Worm (Caenorhabditis elegans) whole organism, early embryonic: Measurements from ENCODE around the gene cdk-11.1.

Experiments used
- B0310.2 ChIP-seq: sonication (generic microtip); optimal IDR thresholded peaks from 2 replicates; lab custom pipeline; 2016; ENCODE audit warnings: mild to moderate bottlenecking, missing genetic modification characterization, missing compliant biosample characterization
- F13C5.2 ChIP-seq: sonication (generic microtip); optimal IDR thresholded peaks from 2 replicates; lab custom pipeline; 2017; ENCODE audit warnings: mild to moderate bottlenecking, missing genetic modification characterization, inconsistent platforms, missing compliant biosample characterization
- aly-1 ChIP-seq: sonication (generic microtip); optimal IDR thresholded peaks from 2 replicates; lab custom pipeline; 2016; ENCODE audit warnings: missing genetic modification characterization, missing compliant biosample characterization
- ama-1 ChIP-seq: fragments of 150-350 bp; optimal IDR thresholded peaks from 2 replicates; lab custom pipeline; 2014
- ceh-13 ChIP-seq: fragments of 200-800 bp; sonication (Bioruptor generic); optimal IDR thresholded peaks from 2 replicates; lab custom pipeline; 2018; ENCODE audit warnings: mild to moderate bottlenecking, missing genetic modification characterization, missing compliant biosample characterization
- ceh-36 ChIP-seq: sonication (generic microtip); optimal IDR thresholded peaks from 2 replicates; lab custom pipeline; 2016; ENCODE audit warnings: missing genetic modification characterization, inconsistent platforms, missing compliant biosample characterization
- ets-7 ChIP-seq: sonication (generic microtip); optimal IDR thresholded peaks from 2 replicates; lab custom pipeline; 2016; ENCODE audit warnings: missing genotype, missing genetic modification characterization, missing compliant biosample characterization
- flt-1 ChIP-seq: fragments of 200-800 bp; sonication (Bioruptor generic); IDR thresholded peaks from 2 replicates; pipeline ENCODE4 v1.3.6; 2022; ENCODE audit warnings: missing genetic modification characterization, missing compliant biosample characterization
- hmbx-1 ChIP-seq: sonication (generic microtip); optimal IDR thresholded peaks from 2 replicates; lab custom pipeline; 2016; ENCODE audit warnings: mild to moderate bottlenecking, missing genetic modification characterization, missing compliant biosample characterization
- hmg-4 ChIP-seq: fragments of 200-800 bp; sonication (Bioruptor generic); optimal IDR thresholded peaks from 2 replicates; lab custom pipeline; 2018; ENCODE audit warnings: mild to moderate bottlenecking, missing genetic modification characterization, missing compliant biosample characterization
- hnd-1 ChIP-seq: sonication (generic microtip); optimal IDR thresholded peaks from 2 replicates; lab custom pipeline; 2016; ENCODE audit warnings: missing genetic modification characterization, missing compliant biosample characterization
- pes-1 ChIP-seq: fragments of 200-800 bp; sonication (Bioruptor generic); IDR thresholded peaks from 2 replicates; pipeline ENCODE4 v1.3.6; 2022; ENCODE audit warnings: missing genetic modification reagents, missing genetic modification characterization, missing compliant biosample characterization
- scrt-1 ChIP-seq: fragments of 200-800 bp; sonication (Bioruptor generic); IDR thresholded peaks from 2 replicates; pipeline ENCODE4 v1.3.6; 2022; ENCODE audit warnings: missing genetic modification characterization, missing compliant biosample characterization
- sea-1 ChIP-seq: fragments of 200-800 bp; sonication (Bioruptor generic); conservative IDR thresholded peaks from 2 replicates; pipeline ENCODE4 v1.3.6; 2022; ENCODE audit warnings: missing genetic modification characterization, missing compliant biosample characterization
- tbx-11 ChIP-seq: fragments of 200-800 bp; sonication (Bioruptor generic); IDR thresholded peaks from 2 replicates; pipeline ENCODE4 v1.3.6; 2022; ENCODE audit warnings: missing genetic modification characterization, missing compliant biosample characterization
- tbx-37 ChIP-seq: fragments of 200-800 bp; sonication (Bioruptor generic); conservative IDR thresholded peaks from 2 replicates; pipeline ENCODE4 v1.3.6; 2022; ENCODE audit warnings: missing genetic modification reagents, missing genetic modification characterization, missing compliant biosample characterization
- tra-4 ChIP-seq: sonication (generic microtip); optimal IDR thresholded peaks from 2 replicates; lab custom pipeline; 2017; ENCODE audit warnings: missing genetic modification characterization, missing compliant biosample characterization

cdk-11.1 gene

DNA sequence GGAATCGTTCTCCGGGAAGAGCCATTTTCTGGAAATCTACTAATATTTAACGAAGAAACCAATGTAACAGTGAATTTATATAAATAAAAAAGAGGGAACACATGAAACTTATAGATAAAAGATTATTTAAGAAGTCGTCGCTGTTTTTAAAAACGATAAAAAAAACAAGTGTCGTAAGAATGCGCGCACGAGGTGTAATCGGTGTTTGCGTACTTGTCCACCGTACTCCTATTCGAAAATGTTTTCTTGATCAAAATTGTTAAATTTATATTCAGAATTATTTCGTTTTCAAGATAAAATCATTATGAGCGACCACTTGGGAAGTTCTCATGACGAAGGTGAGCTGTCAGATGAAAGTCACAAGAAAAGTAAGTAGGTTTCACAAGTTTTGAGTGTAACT is at the start of gene cdk-11.1, which contains the start of gene moa-2:
TSS of gene cdk-11.1 (plus strand) at position 227 of the 400 bp plus-strand sequence.
TSS of gene moa-2 (minus strand) at position 25 of the 400 bp plus-strand sequence.
- TF ChIP-seq sea-1 (GFP tag; lab: Robert Waterston, UW) (no peak), B0310.2 (tag; lab: Kevin White, UChicago) (no peak)

DNA sequence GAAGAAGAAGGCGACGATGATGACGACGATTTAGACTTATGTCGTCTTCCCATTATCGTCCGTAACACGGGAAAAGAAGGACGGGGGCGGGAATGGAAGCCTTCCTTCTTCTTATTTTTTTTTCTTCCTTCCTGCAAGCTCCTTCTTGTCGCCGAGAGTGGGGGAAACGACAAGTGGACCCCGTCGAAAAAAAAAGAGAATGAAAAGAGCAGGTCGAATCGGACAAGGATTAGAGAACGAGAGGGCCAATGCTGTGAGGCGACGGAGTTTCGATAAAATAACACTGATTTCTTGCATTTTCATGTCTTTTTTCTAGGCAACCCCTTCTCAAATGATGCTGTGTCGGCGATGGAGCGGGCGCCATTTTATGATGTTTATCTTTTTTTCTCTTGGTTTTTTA is 47.9 kb upstream of the cdk-11.1 start, which contains the start of gene pde-4:
TSS of gene pde-4 (minus strand) at position 76 of the 400 bp plus-strand sequence.
- no peak for TF ChIP-seq hmbx-1 (tag; lab: Kevin White, UChicago)
- TF ChIP-seq F13C5.2 (tag; lab: Kevin White, UChicago), result no peak
- TF ChIP-seq ama-1 (lab: Kevin White, UChicago), result no peak
- no peak for TF ChIP-seq tra-4 (tag; lab: Kevin White, UChicago)
- TF ChIP-seq scrt-1, result no peak
- TF ChIP-seq tbx-11 (GFP tag; lab: Robert Waterston, UW), result no peak
- TF ChIP-seq hmg-4, result no peak
- TF ChIP-seq tbx-37, result no peak
- no peak for TF ChIP-seq hnd-1 (tag; lab: Kevin White, UChicago)
- TF ChIP-seq ceh-13, result no peak

DNA sequence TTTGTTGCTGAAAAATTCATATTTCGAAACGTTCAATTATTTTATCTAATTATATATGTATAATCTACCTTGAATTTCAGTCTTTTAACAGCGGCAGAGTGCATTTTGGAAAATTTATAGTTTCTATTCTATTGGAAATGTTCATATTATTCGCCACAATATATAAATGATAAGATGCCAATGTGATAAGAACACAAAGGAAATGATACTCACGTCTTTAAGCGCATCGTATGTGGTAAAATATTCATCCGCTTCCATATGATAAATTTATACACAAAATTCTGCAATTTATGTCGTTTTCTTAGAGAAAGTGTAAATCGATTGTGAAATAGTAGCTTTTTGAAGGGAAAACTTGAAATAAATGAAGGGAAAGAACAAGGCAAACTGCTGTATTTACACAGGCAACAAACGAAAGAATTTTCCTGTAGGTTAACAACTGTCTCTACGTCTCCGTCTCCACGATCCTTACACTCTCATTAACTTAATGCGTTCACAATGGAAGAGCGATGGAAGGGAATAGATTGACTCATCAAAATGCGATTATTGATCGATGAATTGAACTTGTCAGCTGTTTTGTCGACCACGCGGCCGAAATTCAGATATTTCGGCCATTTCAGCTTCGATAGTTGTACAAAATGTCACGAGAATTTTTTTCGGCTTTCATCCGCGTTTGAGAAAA is 36.9 kb upstream of the cdk-11.1 start, which contains the start of gene alfa-1:
TSS of gene alfa-1 (minus strand) at position 515 of the 679 bp plus-strand sequence.
- TF ChIP-seq ceh-13 (no peak), scrt-1 (no peak), F13C5.2 (tag; lab: Kevin White, UChicago) (no peak), ceh-36 (tag; lab: Kevin White, UChicago) (no peak), B0310.2 (tag; lab: Kevin White, UChicago) (no peak), ets-7 (tag; lab: Kevin White, UChicago) (no peak), pes-1 (GFP tag; lab: Robert Waterston, UW) (no peak)

DNA sequence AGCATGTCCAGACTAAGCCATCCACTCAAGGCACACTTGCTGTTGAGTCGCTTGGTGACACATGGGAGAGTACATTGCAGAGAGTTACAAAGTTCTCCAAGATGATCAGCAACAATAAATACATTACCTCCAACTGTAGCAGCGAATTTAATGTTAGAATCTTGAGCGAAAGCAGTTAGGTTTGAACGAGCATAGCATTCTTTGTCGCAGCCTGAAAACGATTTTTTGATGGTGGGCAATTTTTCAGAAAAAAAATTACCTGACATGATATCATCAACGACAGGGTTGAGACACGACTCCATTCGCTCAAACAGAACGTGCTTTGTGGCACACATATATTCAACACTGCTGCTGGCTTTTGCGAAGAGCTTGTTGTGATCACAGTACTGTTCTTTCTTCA is 36.0 kb upstream of the cdk-11.1 start:
- no peak for TF ChIP-seq pes-1 (GFP tag; lab: Robert Waterston, UW)

DNA sequence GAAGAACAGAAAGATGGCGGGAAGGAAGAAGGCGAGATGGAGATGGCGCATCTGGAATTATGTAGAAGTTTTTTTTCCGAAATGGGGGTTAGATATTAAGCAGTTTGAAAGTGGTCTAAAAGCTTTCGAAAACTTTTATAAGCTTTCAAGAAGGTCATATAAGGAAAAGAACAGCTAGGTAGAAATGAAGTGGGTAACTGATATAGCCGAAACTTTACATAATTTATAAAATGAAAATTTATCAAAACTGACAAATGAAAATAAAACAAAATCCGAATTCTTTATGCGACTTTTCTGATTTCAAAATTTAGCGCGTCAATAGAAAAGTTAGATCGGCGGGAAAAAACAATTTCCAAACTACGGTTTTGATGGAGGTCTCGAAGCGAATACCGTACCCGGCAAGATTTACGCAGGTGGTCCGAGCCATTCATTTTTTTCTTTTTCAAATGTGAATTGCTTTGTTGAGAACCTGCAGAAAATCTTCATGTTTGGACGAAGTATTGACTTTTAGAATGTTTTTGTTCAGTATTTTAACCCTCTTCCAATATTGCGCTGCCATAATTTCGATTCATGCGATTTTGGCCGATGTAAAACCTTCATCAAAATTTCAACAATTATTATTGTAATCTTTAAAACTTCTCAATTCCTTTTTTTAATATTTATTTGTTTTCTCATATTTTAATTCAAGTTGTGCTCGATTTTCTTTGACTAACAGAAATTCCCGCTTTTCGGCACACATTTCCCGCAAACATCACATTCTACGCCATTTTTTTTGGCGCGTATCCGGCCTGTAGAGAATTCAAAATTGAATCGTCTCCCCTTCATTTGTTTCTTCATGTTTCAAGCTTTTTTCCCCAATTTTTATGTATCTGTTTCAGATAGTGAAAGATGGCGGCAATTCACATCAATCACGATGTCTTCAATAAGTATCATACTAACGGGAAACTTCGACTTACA is 35.1 kb upstream of the cdk-11.1 start, which contains the start of the genes F18A1.7 and rpa-1:
TSS of gene F18A1.7 (minus strand) at position 51 of the 957 bp plus-strand sequence.
TSS of gene rpa-1 (plus strand) at position 879 of the 957 bp plus-strand sequence.
- TF ChIP-seq tbx-37 (no peak), tbx-11 (GFP tag; lab: Robert Waterston, UW) (no peak), flt-1 (GFP tag; lab: Robert Waterston, UW) (0 out of 2 replicates have a peak, but pooled peaks have one; percentile 30), F13C5.2 (tag; lab: Kevin White, UChicago) (peak; percentile 39)

DNA sequence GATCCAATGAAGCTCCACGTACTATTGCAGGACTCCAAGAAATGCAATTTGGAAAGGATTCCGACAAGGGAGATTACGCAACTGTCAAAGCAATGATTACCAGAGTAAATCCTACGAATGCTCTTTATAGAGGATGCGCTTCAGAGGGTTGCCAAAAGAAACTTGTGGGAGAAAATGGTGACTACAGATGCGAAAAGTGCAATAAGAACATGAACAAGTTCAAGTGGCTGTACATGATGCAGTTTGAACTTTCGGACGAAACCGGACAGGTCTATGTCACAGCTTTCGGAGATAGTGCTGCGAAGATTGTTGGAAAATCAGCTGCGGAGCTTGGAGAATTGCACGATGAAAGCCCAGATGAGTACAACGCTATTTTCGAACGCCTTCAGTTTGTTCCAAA is 32.7 kb upstream of the cdk-11.1 start:
- no peak for TF ChIP-seq ets-7 (tag; lab: Kevin White, UChicago)
- TF ChIP-seq flt-1 (GFP tag; lab: Robert Waterston, UW), result no peak
- TF ChIP-seq hnd-1 (tag; lab: Kevin White, UChicago), result no peak
- no peak for TF ChIP-seq ama-1 (lab: Kevin White, UChicago)
- no peak for TF ChIP-seq tbx-11 (GFP tag; lab: Robert Waterston, UW)
- TF ChIP-seq pes-1 (GFP tag; lab: Robert Waterston, UW), result no peak
- TF ChIP-seq ceh-13, result no peak
- TF ChIP-seq scrt-1, result no peak
- TF ChIP-seq sea-1 (GFP tag; lab: Robert Waterston, UW), result no peak
- TF ChIP-seq ceh-36 (tag; lab: Kevin White, UChicago), result no peak
- no peak for TF ChIP-seq hmg-4
- TF ChIP-seq B0310.2 (tag; lab: Kevin White, UChicago), result no peak
- no peak for TF ChIP-seq aly-1 (tag; lab: Kevin White, UChicago)
- TF ChIP-seq F13C5.2 (tag; lab: Kevin White, UChicago), result no peak
- no peak for TF ChIP-seq hmbx-1 (tag; lab: Kevin White, UChicago)
- no peak for TF ChIP-seq tra-4 (tag; lab: Kevin White, UChicago)
- TF ChIP-seq tbx-37, result no peak

DNA sequence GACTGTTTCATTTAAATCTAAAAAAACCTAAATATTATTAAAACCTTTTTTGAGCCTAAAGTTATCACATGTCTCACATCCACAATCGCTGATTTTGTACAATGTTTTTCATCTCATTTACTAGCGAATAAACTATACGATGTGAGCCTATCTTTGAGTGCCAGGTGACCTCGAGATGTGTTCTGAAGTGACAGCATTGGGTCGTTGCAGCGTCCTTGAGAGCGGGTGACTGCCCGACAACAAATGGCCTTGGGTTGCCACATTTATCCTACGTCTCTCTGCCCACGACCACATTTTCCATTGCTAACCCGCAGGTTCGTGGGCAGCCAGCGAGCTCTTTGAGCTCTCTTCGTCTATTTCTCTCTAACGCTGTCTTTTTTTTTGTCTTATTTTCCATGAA is 32.1 kb upstream of the cdk-11.1 start, which contains the start of gene lir-2:
TSS of gene lir-2 (plus strand) at position 301 of the 400 bp plus-strand sequence.
- TF ChIP-seq pes-1 (GFP tag; lab: Robert Waterston, UW), result peak; percentile 8; the same call in 1 of the 2 replicates
- peak; percentile 7 for TF ChIP-seq F13C5.2 (tag; lab: Kevin White, UChicago)
- no peak for TF ChIP-seq B0310.2 (tag; lab: Kevin White, UChicago)
- no peak for TF ChIP-seq ceh-36 (tag; lab: Kevin White, UChicago)
- TF ChIP-seq scrt-1, result no peak
- TF ChIP-seq hnd-1 (tag; lab: Kevin White, UChicago), result no peak
- TF ChIP-seq ceh-13, result no peak
- TF ChIP-seq tbx-37, result no peak
- no peak for TF ChIP-seq hmg-4
- TF ChIP-seq tra-4 (tag; lab: Kevin White, UChicago), result no peak
- TF ChIP-seq ets-7 (tag; lab: Kevin White, UChicago), result no peak
